Worm (Caenorhabditis elegans): ENCODE results near the gene Y54G2A.76.

Gene Y54G2A.76

DNA sequence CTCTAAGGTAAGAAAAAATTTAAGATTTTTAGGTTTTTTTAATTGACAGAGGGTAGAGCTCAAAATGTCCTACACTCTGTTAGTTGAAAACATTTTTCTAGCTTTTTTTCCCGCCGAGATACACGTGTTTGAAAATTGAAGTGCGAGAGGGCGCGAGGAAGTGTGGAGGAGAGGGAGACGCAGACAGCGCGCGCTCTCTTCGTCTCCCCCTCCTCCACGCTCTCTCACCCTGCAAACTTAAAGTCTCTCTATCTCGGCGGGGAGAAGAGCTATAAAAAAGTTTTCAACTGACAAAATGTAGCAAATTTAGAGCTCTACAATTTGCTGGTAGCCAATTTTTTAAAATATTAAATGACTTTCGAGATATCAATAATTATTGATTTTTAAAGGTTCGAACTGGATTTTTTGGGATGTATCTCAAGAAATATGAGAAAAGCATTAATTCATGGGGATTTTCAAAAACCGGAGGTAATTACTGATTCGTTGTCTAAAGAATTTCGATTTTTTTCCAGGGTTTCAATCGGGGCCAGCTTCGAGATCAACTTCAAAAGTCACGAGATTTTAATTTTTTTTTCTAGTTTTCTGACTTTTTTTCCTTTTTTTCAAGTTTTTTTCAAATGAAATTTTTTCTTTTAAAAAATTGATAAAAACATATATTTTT is 44.0 kb upstream of the Y54G2A.76 start (continued):
- peak in 1 of 2 experiments; percentile 48 for TF ChIP-seq hif-1 (tag; optimal IDR thresholded peaks at IDR 0.05)
- TF ChIP-seq zag-1 (tag; optimal IDR thresholded peaks at IDR 0.05) = no peak
- TF ChIP-seq aha-1 (tag) = no peak
- no peak for TF ChIP-seq mdl-1 (tag; optimal IDR thresholded peaks at IDR 0.05)
- no peak for TF ChIP-seq dve-1 (tag; optimal IDR thresholded peaks at IDR 0.05; ENCODE audit: insufficient read depth)
- TF ChIP-seq skn-1 (tag; optimal IDR thresholded peaks at IDR 0.05) = no peak
- no peak for TF ChIP-seq nhr-42 (GFP tag; IDR thresholded peaks at IDR 0.05)
- TF ChIP-seq attf-4 (tag; optimal IDR thresholded peaks at IDR 0.05) = no peak
- no peak for TF ChIP-seq ceh-20 (GFP tag; IDR thresholded peaks at IDR 0.05)
- TF ChIP-seq F10B5.3 (tag; optimal IDR thresholded peaks at IDR 0.05) = no peak
- TF ChIP-seq Y48G9A.11 (GFP tag; IDR thresholded peaks at IDR 0.05) = no peak
- no peak for TF ChIP-seq ztf-11 (tag; optimal IDR thresholded peaks at IDR 0.05)
- no peak for TF ChIP-seq zip-2 (tag; optimal IDR thresholded peaks at IDR 0.05)
- no peak for TF ChIP-seq hlh-11 (tag; optimal IDR thresholded peaks at IDR 0.05)
- no peak for TF ChIP-seq cey-2 (tag; optimal IDR thresholded peaks at IDR 0.05; ENCODE audit: borderline replicate concordance, insufficient read depth)
- no peak for TF ChIP-seq pqm-1 (tag; optimal IDR thresholded peaks at IDR 0.05)
- peak; percentile 72 for TF ChIP-seq set-16 (GFP tag; IDR thresholded peaks at IDR 0.05)
- TF ChIP-seq dmd-9 (GFP tag; IDR thresholded peaks at IDR 0.05) = no peak
- TF ChIP-seq snpc-4 (tag; optimal IDR thresholded peaks at IDR 0.05) = no peak
- TF ChIP-seq daf-8 (GFP tag; IDR thresholded peaks at IDR 0.05) = no peak
- TF ChIP-seq egl-27 (tag; optimal IDR thresholded peaks at IDR 0.05) = no peak
- no peak for TF ChIP-seq rbr-2 (tag; optimal IDR thresholded peaks at IDR 0.05)

DNA sequence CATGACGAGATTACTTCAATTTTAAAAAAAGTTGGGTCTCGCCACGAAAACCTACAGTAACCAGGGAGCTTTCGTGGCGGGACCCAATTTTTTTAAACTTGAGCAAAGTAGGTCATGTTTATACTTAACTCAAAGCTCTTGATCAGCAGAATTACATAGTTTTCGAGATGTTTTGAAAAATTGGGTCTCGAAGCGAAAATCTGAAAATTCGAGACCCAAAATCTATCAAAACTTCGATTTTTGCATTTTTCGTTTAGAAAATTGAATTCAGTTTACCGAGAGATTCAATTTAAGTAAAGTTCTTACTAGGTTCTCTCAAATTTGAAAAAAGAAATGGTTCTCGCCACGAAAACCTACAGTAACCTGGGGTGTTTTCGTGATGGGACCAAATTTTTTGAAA is 39.1 kb upstream of the Y54G2A.76 start:
- TF ChIP-seq sdz-12 (GFP tag; optimal IDR thresholded peaks at IDR 0.05) (no peak), aha-1 (tag) (peak; percentile 38), egl-43 (GFP tag; IDR thresholded peaks at IDR 0.05) (no peak), nhr-28 (tag; optimal IDR thresholded peaks at IDR 0.05) (no peak), php-3 (GFP tag; IDR thresholded peaks at IDR 0.05) (no peak), unc-62 (GFP tag; optimal IDR thresholded peaks at IDR 0.05 in 1 of 2) (peak in 1 of 2 experiments; percentile 93), unc-62 (tag; optimal IDR thresholded peaks at IDR 0.05) (no peak), lir-3 (tag; optimal IDR thresholded peaks at IDR 0.05) (no peak), T26A8.4 (GFP tag; IDR thresholded peaks at IDR 0.05) (no peak), R02D3.7 (tag; optimal IDR thresholded peaks at IDR 0.05) (no peak)

DNA sequence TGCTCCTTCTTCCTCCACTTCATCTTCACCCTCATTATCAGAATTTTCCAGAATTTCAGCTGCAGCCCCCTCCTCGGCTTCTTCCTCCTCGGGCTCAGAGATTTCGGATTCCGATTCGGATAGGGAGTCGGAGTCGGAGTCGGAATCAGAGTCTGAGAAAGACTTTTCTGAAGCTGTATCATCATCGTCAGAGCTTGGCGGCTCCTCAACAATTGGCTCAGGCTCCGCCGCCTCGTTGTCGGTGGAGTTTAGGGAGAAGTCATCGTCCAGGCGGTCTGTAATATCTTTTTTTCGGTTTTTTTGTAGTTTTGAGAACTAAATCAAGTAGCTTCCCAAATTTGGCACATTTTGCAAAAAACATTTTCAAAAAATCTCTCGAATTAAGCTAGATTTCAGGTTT is 38.4 kb upstream of the Y54G2A.76 start:
- TF ChIP-seq lim-7 (GFP tag; IDR thresholded peaks at IDR 0.05) (0 out of 2 replicates have a peak, but pooled peaks have one; percentile 37), attf-4 (tag; optimal IDR thresholded peaks at IDR 0.05) (no peak), set-16 (GFP tag; IDR thresholded peaks at IDR 0.05) (peak; percentile 79), snpc-1.2 (GFP tag; IDR thresholded peaks at IDR 0.05) (peak; percentile 55; the same call in 1 of the 2 replicates), ztf-7 (tag; optimal IDR thresholded peaks at IDR 0.05) (no peak), aha-1 (tag) (peak; percentile 93), spr-3 (GFP tag; optimal IDR thresholded peaks at IDR 0.05) (peak; percentile 12), sdz-12 (GFP tag; optimal IDR thresholded peaks at IDR 0.05) (peak; percentile 52), madf-9 (GFP tag; conservative IDR thresholded peaks at IDR 0.05) (peak; percentile 6; the same call in 1 of the 2 replicates)

DNA sequence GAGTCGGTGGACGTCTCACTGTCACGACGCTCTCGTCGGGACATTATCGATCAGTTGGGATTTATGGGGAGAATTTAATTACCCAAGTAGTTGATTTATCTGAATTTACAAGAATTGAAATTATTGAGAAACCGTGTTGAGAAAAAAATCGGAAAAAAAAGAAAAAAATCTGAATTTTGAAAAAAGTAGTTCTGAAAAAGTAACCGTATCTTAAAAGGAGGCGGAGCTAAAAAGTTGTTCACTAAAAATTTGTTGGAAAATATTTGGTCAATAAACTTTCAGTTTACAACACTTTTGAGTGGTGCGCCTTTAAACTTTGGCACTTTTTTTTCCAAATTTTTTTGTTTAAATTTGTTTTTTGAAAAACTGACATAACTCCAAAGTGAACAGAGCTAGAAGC is 37.5 kb upstream of the Y54G2A.76 start, which contains the start of gene Y54G2A.11:
Gene Y54G2A.11, minus strand, starts transcription at position 101 of the 400 bp plus-strand sequence.
- TF ChIP-seq aha-1 (tag) = no peak
- no peak for TF ChIP-seq cey-2 (tag; optimal IDR thresholded peaks at IDR 0.05; ENCODE audit: borderline replicate concordance, insufficient read depth)
- TF ChIP-seq vab-7 (GFP tag; IDR thresholded peaks at IDR 0.05) = no peak
- TF ChIP-seq spr-3 (GFP tag; optimal IDR thresholded peaks at IDR 0.05) = no peak

All from whole organism, L4 larva.